Worm (Caenorhabditis elegans): ENCODE results near the gene try-4.

The try-4 gene

ce11 chrV:20866406-20866805 lies 5.5 kb upstream of the try-4 start (continued):
- TF ChIP-seq nhr-77 (tag; optimal IDR thresholded peaks at IDR 0.05) = no peak
- TF ChIP-seq cey-2 (tag; optimal IDR thresholded peaks at IDR 0.05; ENCODE audit: borderline replicate concordance, insufficient read depth) = no peak
- no peak for TF ChIP-seq zip-11 (GFP tag; IDR thresholded peaks at IDR 0.05)
- TF ChIP-seq egl-27 (tag; optimal IDR thresholded peaks at IDR 0.05) = no peak
- TF ChIP-seq T26A8.4 (GFP tag; IDR thresholded peaks at IDR 0.05) = no peak
- TF ChIP-seq egl-43 (GFP tag; IDR thresholded peaks at IDR 0.05) = no peak
- peak in 1 of 2 experiments; percentile 27 for TF ChIP-seq lsy-2 (tag; optimal IDR thresholded peaks at IDR 0.05)
- no peak for TF ChIP-seq daf-12 (tag; optimal IDR thresholded peaks at IDR 0.05)
- no peak for TF ChIP-seq tra-1 (GFP tag; IDR thresholded peaks at IDR 0.05)
- TF ChIP-seq snpc-4 (tag; optimal IDR thresholded peaks at IDR 0.05) = no peak
- no peak for TF ChIP-seq set-16 (GFP tag; IDR thresholded peaks at IDR 0.05)
- TF ChIP-seq snpc-1.2 (GFP tag; IDR thresholded peaks at IDR 0.05) = no peak
- TF ChIP-seq php-3 (GFP tag; IDR thresholded peaks at IDR 0.05) = no peak
- TF ChIP-seq attf-4 (tag; optimal IDR thresholded peaks at IDR 0.05) = no peak
- no peak for TF ChIP-seq nhr-76 (tag; optimal IDR thresholded peaks at IDR 0.05)
- no peak for TF ChIP-seq lin-1 (GFP tag; IDR thresholded peaks at IDR 0.05)
- TF ChIP-seq nhr-11 (tag; optimal IDR thresholded peaks at IDR 0.05) = no peak
- TF ChIP-seq ZK546.5 (tag; optimal IDR thresholded peaks at IDR 0.05) = no peak
- TF ChIP-seq jun-1 (tag; optimal IDR thresholded peaks at IDR 0.05) = no peak
- peak; percentile 58 for TF ChIP-seq hlh-11 (tag; optimal IDR thresholded peaks at IDR 0.05)
- no peak for TF ChIP-seq spr-1 (tag; optimal IDR thresholded peaks at IDR 0.05)
- TF ChIP-seq mxl-3 (GFP tag; optimal IDR thresholded peaks at IDR 0.05) = no peak
- TF ChIP-seq F49E8.2 (tag; optimal IDR thresholded peaks at IDR 0.05; ENCODE audit: borderline replicate concordance) = no peak

ce11 chrV:20862681-20863080 lies 1.7 kb upstream of the try-4 start, which contains the start of gene twk-35:
twk-35 (plus strand) TSS chrV:20862981.
- TF ChIP-seq aha-1 (tag) (peak; percentile 67), dve-1 (tag; optimal IDR thresholded peaks at IDR 0.05; ENCODE audit: insufficient read depth) (no peak), daf-19 (GFP tag; conservative IDR thresholded peaks at IDR 0.05) (no peak)

- TF ChIP-seq hmg-1.1 (GFP tag; IDR thresholded peaks at IDR 0.05) (no peak), tra-1 (GFP tag; IDR thresholded peaks at IDR 0.05) (no peak), unc-62 (GFP tag; optimal IDR thresholded peaks at IDR 0.05 in 1 of 2) (peak in 1 of 2 experiments; percentile 81), unc-62 (tag; optimal IDR thresholded peaks at IDR 0.05) (no peak), zip-11 (GFP tag; IDR thresholded peaks at IDR 0.05) (no peak), daf-16 (GFP tag; optimal IDR thresholded peaks at IDR 0.05) (no peak), daf-16 (tag; optimal IDR thresholded peaks at IDR 0.05) (peak; percentile 56), Y105C5A.15 (GFP tag; IDR thresholded peaks at IDR 0.05) (no peak), aha-1 (tag) (no peak), nhr-102 (tag; optimal IDR thresholded peaks at IDR 0.05) (no peak), snpc-1.2 (GFP tag; IDR thresholded peaks at IDR 0.05) (no peak)
Observed at ce11 chrV:20853581-20854161, 7.3 kb downstream of the try-4 start, which contains the start of gene F31D4.5. F31D4.5 (plus strand) TSS chrV:20854071.

ce11 chrV:20851847-20852386 lies 9.0 kb downstream of the try-4 start, which contains the start of gene ndua-1:
ndua-1 (minus strand) TSS chrV:20851897.
- no peak for TF ChIP-seq saeg-2 (GFP tag; IDR thresholded peaks at IDR 0.05)
- TF ChIP-seq mdl-1 (tag; optimal IDR thresholded peaks at IDR 0.05) = no peak
- no peak for TF ChIP-seq nhr-41 (GFP tag; IDR thresholded peaks at IDR 0.05)
- no peak for TF ChIP-seq T26A8.4 (GFP tag; IDR thresholded peaks at IDR 0.05)
- TF ChIP-seq ces-1 (GFP tag; optimal IDR thresholded peaks at IDR 0.05) = peak; percentile 10
- no peak for TF ChIP-seq spr-3 (GFP tag; optimal IDR thresholded peaks at IDR 0.05)
- TF ChIP-seq daf-12 (tag; optimal IDR thresholded peaks at IDR 0.05) = no peak
- TF ChIP-seq dpl-1 (GFP tag; optimal IDR thresholded peaks at IDR 0.05) = peak; percentile 8
- TF ChIP-seq ZK546.5 (tag; optimal IDR thresholded peaks at IDR 0.05) = no peak
- no peak for TF ChIP-seq php-3 (GFP tag; IDR thresholded peaks at IDR 0.05)
- no peak for TF ChIP-seq vab-7 (GFP tag; IDR thresholded peaks at IDR 0.05)
- TF ChIP-seq fos-1 (tag; optimal IDR thresholded peaks at IDR 0.05) = no peak
- TF ChIP-seq aha-1 (tag) = peak; percentile 92
- no peak for TF ChIP-seq ceh-28 (tag; optimal IDR thresholded peaks at IDR 0.05)
- TF ChIP-seq hmg-1.1 (GFP tag; IDR thresholded peaks at IDR 0.05) = 0 out of 2 replicates have a peak, but pooled peaks have one; percentile 40
- TF ChIP-seq lin-38 (GFP tag; IDR thresholded peaks at IDR 0.05) = no peak
- TF ChIP-seq duxl-1 (tag; optimal IDR thresholded peaks at IDR 0.05; ENCODE audit: poor library complexity) = peak; percentile 45
- TF ChIP-seq gei-8 (GFP tag; optimal IDR thresholded peaks at IDR 0.05) = no peak
- peak; percentile 86 for TF ChIP-seq mes-2 (tag; optimal IDR thresholded peaks at IDR 0.05; ENCODE audit: poor library complexity, severe bottlenecking)
- TF ChIP-seq mxl-3 (GFP tag; optimal IDR thresholded peaks at IDR 0.05) = no peak

All from whole organism, L4 larva.